Worm (Caenorhabditis elegans) whole organism, young adult: Measurements from ENCODE around the gene F40D4.17.

Experiments used
- B0019.2 ChIP-seq: fragments of 200-800 bp; sonication (Bioruptor generic); conservative IDR thresholded peaks from 2 replicates; pipeline ENCODE4 v1.3.6; 2022; ENCODE audit warnings: missing genetic modification reagents, missing genetic modification characterization, missing compliant biosample characterization
- C17E4.6 ChIP-seq: fragments of 200-800 bp; sonication (Bioruptor generic); IDR thresholded peaks from 2 replicates; pipeline ENCODE4 v1.3.6; 2022; ENCODE audit warnings: missing genetic modification reagents, missing genetic modification characterization, missing compliant biosample characterization
- F23B12.7 ChIP-seq: sonication (generic microtip); optimal IDR thresholded peaks from 2 replicates; lab custom pipeline; 2017; ENCODE audit warnings: missing genetic modification characterization, mild to moderate bottlenecking, missing compliant biosample characterization, antibody characterized with exemption, moderate library complexity; ENCODE audit not compliant: insufficient read depth
- F52B5.7 ChIP-seq: sonication (generic microtip); optimal IDR thresholded peaks from 2 replicates; lab custom pipeline; 2016; ENCODE audit warnings: mild to moderate bottlenecking, missing genetic modification characterization, missing compliant biosample characterization
- F55B11.4 ChIP-seq: sonication (generic microtip); optimal IDR thresholded peaks from 2 replicates; lab custom pipeline; 2016; ENCODE audit warnings: missing compliant biosample characterization, missing genetic modification characterization, borderline replicate concordance; ENCODE audit not compliant: insufficient read depth
- F57A8.1 ChIP-seq: fragments of 200-800 bp; sonication (Bioruptor generic); optimal IDR thresholded peaks from 2 replicates; lab custom pipeline; 2018; ENCODE audit warnings: mild to moderate bottlenecking, missing genetic modification characterization, moderate library complexity, missing compliant biosample characterization
- K11D2.4 ChIP-seq: fragments of 200-800 bp; sonication (Bioruptor generic); IDR thresholded peaks from 2 replicates; pipeline ENCODE4 v1.3.6; 2022; ENCODE audit warnings: missing genetic modification reagents, missing genetic modification characterization, missing compliant biosample characterization
- T07F8.4 ChIP-seq: sonication (generic microtip); optimal IDR thresholded peaks from 2 replicates; lab custom pipeline; 2016; ENCODE audit warnings: mild to moderate bottlenecking, missing genetic modification characterization, moderate library complexity, missing compliant biosample characterization
- ZK185.1 ChIP-seq: sonication (generic microtip); optimal IDR thresholded peaks from 2 replicates; lab custom pipeline; 2016; ENCODE audit warnings: mild to moderate bottlenecking, missing genetic modification characterization, missing compliant biosample characterization; ENCODE audit not compliant: poor library complexity, severe bottlenecking
- athp-1 ChIP-seq: sonication (generic microtip); optimal IDR thresholded peaks from 2 replicates; lab custom pipeline; 2017; ENCODE audit warnings: mild to moderate bottlenecking, missing genetic modification characterization, missing compliant biosample characterization
- attf-6 ChIP-seq: fragments of 200-800 bp; sonication (Bioruptor generic); IDR thresholded peaks from 2 replicates; pipeline ENCODE4 v1.3.6; 2022; ENCODE audit warnings: missing genetic modification reagents, missing genetic modification characterization, missing compliant biosample characterization
- bed-1 ChIP-seq: fragments of 200-800 bp; sonication (Bioruptor generic); IDR thresholded peaks from 2 replicates; pipeline ENCODE4 v1.3.6; 2022; ENCODE audit warnings: missing genetic modification reagents, missing genetic modification characterization, missing compliant biosample characterization
- ceh-100 ChIP-seq: fragments of 200-800 bp; sonication (Bioruptor generic); IDR thresholded peaks from 2 replicates; pipeline ENCODE4 v1.3.6; 2022; ENCODE audit warnings: missing genetic modification reagents, missing genetic modification characterization, missing compliant biosample characterization
- ceh-27 ChIP-seq: fragments of 200-800 bp; sonication (Bioruptor generic); optimal IDR thresholded peaks from 2 replicates; lab custom pipeline; 2018; ENCODE audit warnings: mild to moderate bottlenecking, missing genetic modification characterization, moderate library complexity, missing compliant biosample characterization
- ceh-79 ChIP-seq: sonication (generic microtip); optimal IDR thresholded peaks from 2 replicates; lab custom pipeline; 2017; ENCODE audit warnings: mild to moderate bottlenecking, missing genetic modification characterization, missing compliant biosample characterization
- ceh-91 ChIP-seq: fragments of 200-800 bp; sonication (Bioruptor generic); IDR thresholded peaks from 2 replicates; pipeline ENCODE4 v1.3.6; 2022; ENCODE audit warnings: missing genetic modification reagents, missing genetic modification characterization, missing compliant biosample characterization
- chd-7 ChIP-seq: sonication (generic microtip); optimal IDR thresholded peaks from 2 replicates; lab custom pipeline; 2016; ENCODE audit warnings: mild to moderate bottlenecking, missing genetic modification characterization, moderate library complexity, missing compliant biosample characterization
- die-1 ChIP-seq: sonication (generic microtip); optimal IDR thresholded peaks from 2 replicates; lab custom pipeline; 2016; ENCODE audit warnings: missing genotype, mild to moderate bottlenecking, missing genetic modification characterization, missing compliant biosample characterization
- dpl-1 ChIP-seq: fragments of 150-350 bp; optimal IDR thresholded peaks from 2 replicates; lab custom pipeline; 2014; ENCODE audit warnings: missing biosample characterization, missing genetic modification reagents, missing genetic modification characterization
- ekl-4 ChIP-seq: fragments of 200-800 bp; sonication (Bioruptor generic); IDR thresholded peaks from 2 replicates; pipeline ENCODE4 v1.3.6; 2022; ENCODE audit warnings: missing genetic modification reagents, missing genetic modification characterization, missing compliant biosample characterization
- fkh-3 ChIP-seq: sonication (generic microtip); optimal IDR thresholded peaks from 2 replicates; lab custom pipeline; 2016; ENCODE audit warnings: mild to moderate bottlenecking, missing genetic modification characterization, missing compliant biosample characterization
- hlh-26 ChIP-seq: fragments of 200-800 bp; sonication (Bioruptor generic); conservative IDR thresholded peaks from 2 replicates; pipeline ENCODE4 v1.3.6; 2022; ENCODE audit warnings: missing genetic modification reagents, missing genetic modification characterization, missing compliant biosample characterization
- hsf-1 ChIP-seq: fragments of 200-800 bp; sonication (Bioruptor generic); IDR thresholded peaks from 2 replicates; pipeline ENCODE4 v1.3.6; 2022; ENCODE audit warnings: missing genetic modification reagents, missing genetic modification characterization, missing compliant biosample characterization
- lag-1 ChIP-seq: fragments of 200-800 bp; sonication (Bioruptor generic); IDR thresholded peaks from 2 replicates; pipeline ENCODE4 v1.3.6; 2022; ENCODE audit warnings: missing genetic modification reagents, missing genetic modification characterization, missing compliant biosample characterization
- lin-40 ChIP-seq: sonication (generic microtip); optimal IDR thresholded peaks from 2 replicates; lab custom pipeline; 2016; ENCODE audit warnings: missing genetic modification characterization, mild to moderate bottlenecking, missing compliant biosample characterization, missing genotype, missing genetic modification reagents
- lin-54 ChIP-seq: fragments of 200-800 bp; sonication (Bioruptor generic); optimal IDR thresholded peaks from 2 replicates; lab custom pipeline; 2018; ENCODE audit warnings: mild to moderate bottlenecking, missing genetic modification characterization, missing compliant biosample characterization
- lsy-27 ChIP-seq: sonication (generic microtip); optimal IDR thresholded peaks from 2 replicates; lab custom pipeline; 2017; ENCODE audit warnings: missing genetic modification characterization, mild to moderate bottlenecking, missing compliant biosample characterization, antibody characterized with exemption, missing genotype, borderline replicate concordance; ENCODE audit not compliant: insufficient read depth
- madf-10 ChIP-seq: sonication (generic microtip); optimal IDR thresholded peaks from 2 replicates; lab custom pipeline; 2016; ENCODE audit warnings: mild to moderate bottlenecking, missing genetic modification characterization, missing compliant biosample characterization
- mes-4 ChIP-seq: sonication (generic microtip); optimal IDR thresholded peaks from 2 replicates; lab custom pipeline; 2016; ENCODE audit warnings: missing genotype, missing genetic modification characterization, missing compliant biosample characterization
- nfyb-1 ChIP-seq: fragments of 200-800 bp; sonication (Bioruptor generic); IDR thresholded peaks from 2 replicates; pipeline ENCODE4 v1.3.6; 2022; ENCODE audit warnings: missing genetic modification reagents, missing genetic modification characterization, missing compliant biosample characterization
- nhr-120 ChIP-seq: fragments of 200-800 bp; sonication (Bioruptor generic); IDR thresholded peaks from 2 replicates; pipeline ENCODE4 v1.3.6; 2022; ENCODE audit warnings: missing genetic modification characterization, missing compliant biosample characterization
- nhr-27 ChIP-seq: fragments of 200-800 bp; sonication (Bioruptor generic); optimal IDR thresholded peaks from 2 replicates; lab custom pipeline; 2018; ENCODE audit warnings: mild to moderate bottlenecking, missing genetic modification characterization, moderate library complexity, missing compliant biosample characterization
- snpc-1.1 ChIP-seq: sonication (generic microtip); optimal IDR thresholded peaks from 2 replicates; lab custom pipeline; 2017; ENCODE audit warnings: missing genetic modification characterization, mild to moderate bottlenecking, missing compliant biosample characterization, antibody characterized with exemption, moderate library complexity, missing genotype, missing genetic modification reagents; ENCODE audit not compliant: insufficient read depth
- somi-1 ChIP-seq: fragments of 200-800 bp; sonication (Bioruptor generic); optimal IDR thresholded peaks from 2 replicates; lab custom pipeline; 2018; ENCODE audit warnings: mild to moderate bottlenecking, missing genetic modification characterization, missing compliant biosample characterization
- sptf-2 ChIP-seq: fragments of 200-800 bp; sonication (Bioruptor generic); optimal IDR thresholded peaks from 2 replicates; lab custom pipeline; 2018; ENCODE audit warnings: mild to moderate bottlenecking, missing genetic modification characterization, missing compliant biosample characterization
- tbp1 ChIP-seq: fragments of 200-800 bp; sonication (Bioruptor generic); optimal IDR thresholded peaks from 2 replicates; lab custom pipeline; 2018; ENCODE audit warnings: mild to moderate bottlenecking, missing genetic modification characterization, missing compliant biosample characterization
- tbx-9 ChIP-seq: sonication (generic microtip); optimal IDR thresholded peaks from 2 replicates; lab custom pipeline; 2016; ENCODE audit warnings: borderline replicate concordance, missing genetic modification characterization, inconsistent platforms, missing compliant biosample characterization
- xnd-1 ChIP-seq: sonication (generic microtip); optimal IDR thresholded peaks from 2 replicates; lab custom pipeline; 2016; ENCODE audit warnings: missing genotype, missing genetic modification reagents, missing genetic modification characterization, missing compliant biosample characterization
- ztf-18 ChIP-seq: sonication (generic microtip); optimal IDR thresholded peaks from 2 replicates; lab custom pipeline; 2016; ENCODE audit warnings: missing genotype, mild to moderate bottlenecking, missing genetic modification characterization, missing compliant biosample characterization
- ztf-25 ChIP-seq: fragments of 200-800 bp; sonication (Bioruptor generic); IDR thresholded peaks from 2 replicates; pipeline ENCODE4 v1.3.6; 2022; ENCODE audit warnings: missing genetic modification reagents, missing genetic modification characterization, missing compliant biosample characterization
- ztf-26 ChIP-seq: sonication (generic microtip); optimal IDR thresholded peaks from 2 replicates; lab custom pipeline; 2017; ENCODE audit warnings: missing genetic modification characterization, missing compliant biosample characterization

F40D4.17 gene

ce11 chrV:17167457-17167856 lies 12.2 kb upstream of the F40D4.17 start, which contains the start of gene srz-66:
Gene srz-66 (minus strand): TSS chrV:17167557.
- no peak for TF ChIP-seq attf-6 (GFP tag; lab: Robert Waterston, UW)
- TF ChIP-seq chd-7: no peak
- no peak for TF ChIP-seq xnd-1
- TF ChIP-seq die-1 (tag; lab: Kevin White, UChicago): no peak
- TF ChIP-seq nhr-27 (tag; lab: Kevin White, UChicago): no peak

- TF ChIP-seq lin-40 (tag; lab: Kevin White, UChicago) (no peak), tbx-9 (tag; lab: Kevin White, UChicago) (no peak), madf-10 (no peak), ekl-4 (GFP tag; lab: Robert Waterston, UW) (no peak), snpc-1.1 (tag; lab: Kevin White, UChicago) (no peak), mes-4 (tag; lab: Kevin White, UChicago) (no peak), ceh-79 (tag; lab: Kevin White, UChicago) (no peak), B0019.2 (GFP tag; lab: Robert Waterston, UW) (no peak), ceh-27 (no peak), fkh-3 (no peak), nfyb-1 (no peak)
- TF ChIP-seq, all 124 proteins: peak for 0
Measured at ce11 chrV:17165409-17165808, 10.2 kb upstream of the F40D4.17 start, which contains the start of gene srh-102. Gene srh-102 (minus strand): TSS chrV:17165509.

- TF ChIP-seq F23B12.7 (tag; lab: Kevin White, UChicago) (no peak), ztf-25 (no peak), lsy-27 (tag; lab: Kevin White, UChicago) (no peak), ceh-91 (no peak), F57A8.1 (GFP tag; lab: Kevin White, UChicago) (no peak), athp-1 (no peak), sptf-2 (GFP tag; lab: Kevin White, UChicago) (no peak), ZK185.1 (tag; lab: Kevin White, UChicago) (no peak), tbp1 (GFP tag; lab: Kevin White, UChicago) (no peak), lin-54 (GFP tag; lab: Kevin White, UChicago) (no peak), die-1 (tag; lab: Kevin White, UChicago) (no peak), nhr-120 (GFP tag; lab: Robert Waterston, UW) (no peak)
- TF ChIP-seq, all 124 proteins: peak for 0
Measured at ce11 chrV:17159430-17159924, 4.2 kb upstream of the F40D4.17 start, which contains the start of gene F40D4.12. Gene F40D4.12 (plus strand): TSS chrV:17159874.

ce11 chrV:17157154-17157553 lies 1.9 kb upstream of the F40D4.17 start, which contains the start of gene F40D4.13:
Gene F40D4.13 (minus strand): TSS chrV:17157254.
- no peak for TF ChIP-seq ceh-27
- TF ChIP-seq F55B11.4 (tag; lab: Kevin White, UChicago): no peak
- TF ChIP-seq ceh-79 (tag; lab: Kevin White, UChicago): no peak
- no peak for TF ChIP-seq K11D2.4 (GFP tag; lab: Robert Waterston, UW)
- TF ChIP-seq T07F8.4 (tag; lab: Kevin White, UChicago): no peak
- TF ChIP-seq ztf-18 (tag; lab: Kevin White, UChicago): no peak
- TF ChIP-seq lag-1: no peak
- TF ChIP-seq ceh-100 (GFP tag; lab: Robert Waterston, UW): no peak
- no peak for TF ChIP-seq die-1 (tag; lab: Kevin White, UChicago)
- no peak for TF ChIP-seq somi-1
- no peak for TF ChIP-seq hlh-26 (GFP tag; lab: Robert Waterston, UW)
- no peak for TF ChIP-seq dpl-1 (GFP tag; lab: Kevin White, UChicago)
- TF ChIP-seq ztf-26: no peak
- no peak for TF ChIP-seq bed-1
- TF ChIP-seq C17E4.6 (GFP tag; lab: Robert Waterston, UW): no peak
- TF ChIP-seq hsf-1: no peak
- no peak for TF ChIP-seq F52B5.7 (tag; lab: Kevin White, UChicago)
